Worm (Caenorhabditis elegans): Measurements from ENCODE around the gene fip-5.

Gene fip-5

DNA sequence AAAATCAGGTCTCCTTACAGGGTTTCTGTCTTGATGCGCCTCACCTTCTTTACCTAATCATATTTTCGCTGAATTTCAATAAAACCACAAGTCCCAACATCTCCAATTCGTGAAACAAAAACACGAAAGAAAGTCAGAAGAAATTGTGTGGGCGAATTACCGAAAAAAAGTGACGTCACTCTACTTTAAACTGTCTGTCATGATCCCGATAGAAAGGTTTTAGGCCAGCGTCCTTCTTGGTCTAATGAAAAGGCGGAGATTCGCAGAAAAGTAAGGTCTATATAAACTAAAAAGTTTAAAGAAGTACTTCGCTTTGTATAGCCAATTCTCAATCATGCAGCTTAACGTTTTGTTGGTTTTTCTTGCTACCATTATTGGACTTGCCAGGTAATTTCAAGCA, 3.7 kb downstream of the fip-5 start, which contains the start of gene cnc-8:
Gene cnc-8, plus strand, starts transcription at position 307 of the 400 bp plus-strand sequence.
- TF ChIP-seq alr-1 (tag; optimal IDR thresholded peaks at IDR 0.05) (no peak), peb-1 (tag; optimal IDR thresholded peaks at IDR 0.05) (no peak), nhr-21 (tag; optimal IDR thresholded peaks at IDR 0.05) (no peak), nhr-129 (tag; optimal IDR thresholded peaks at IDR 0.05) (no peak), crh-2 (tag; optimal IDR thresholded peaks at IDR 0.05) (peak; percentile 36), aly-2 (tag; optimal IDR thresholded peaks at IDR 0.05) (no peak), sma-3 (GFP tag; optimal IDR thresholded peaks at IDR 0.05) (peak; percentile 68), sma-9 (GFP tag; optimal IDR thresholded peaks at IDR 0.05) (peak; percentile 18), sma-9 (tag; optimal IDR thresholded peaks at IDR 0.05) (no peak), lin-13 (GFP tag; optimal IDR thresholded peaks at IDR 0.05) (no peak), ama-1 (optimal IDR thresholded peaks at IDR 0.05) (peak; percentile 8), zag-1 (tag; optimal IDR thresholded peaks at IDR 0.05) (no peak), elt-1 (tag; optimal IDR thresholded peaks at IDR 0.05) (no peak), ztf-1 (GFP tag; conservative IDR thresholded peaks at IDR 0.05) (no peak), nhr-25 (tag; optimal IDR thresholded peaks at IDR 0.05) (peak; percentile 61), R02D3.7 (tag; optimal IDR thresholded peaks at IDR 0.05) (no peak), mbf-1 (tag; optimal IDR thresholded peaks at IDR 0.05) (no peak), F13H6.1 (tag; optimal IDR thresholded peaks at IDR 0.05) (no peak), nhr-10 (tag; optimal IDR thresholded peaks at IDR 0.05) (no peak)

DNA sequence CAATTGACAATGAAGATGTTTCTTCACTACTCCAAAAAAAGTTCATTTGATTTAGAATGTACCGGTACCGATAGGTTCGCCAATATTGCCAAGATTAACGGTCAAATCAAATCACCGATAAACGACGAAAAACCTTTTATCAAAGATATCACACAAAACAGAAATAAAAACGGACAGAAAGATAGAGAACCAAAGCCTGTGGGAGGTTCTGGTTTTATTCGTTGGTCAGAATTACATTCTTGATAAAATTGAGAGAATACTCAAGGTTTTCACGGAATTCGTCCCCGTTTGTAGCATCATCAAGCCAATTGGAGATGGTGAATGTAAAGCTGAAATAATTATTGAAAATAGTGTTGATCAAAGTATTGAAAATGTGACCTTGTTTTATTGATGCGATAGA, 4.4 kb downstream of the fip-5 start:
- TF ChIP-seq nhr-21 (tag; optimal IDR thresholded peaks at IDR 0.05) (peak; percentile 14), mab-5 (tag; optimal IDR thresholded peaks at IDR 0.05) (no peak), unc-39 (tag; optimal IDR thresholded peaks at IDR 0.05) (no peak), crh-2 (tag; optimal IDR thresholded peaks at IDR 0.05) (no peak), R02D3.7 (tag; optimal IDR thresholded peaks at IDR 0.05) (no peak), sma-9 (GFP tag; optimal IDR thresholded peaks at IDR 0.05) (peak; percentile 69), sma-9 (tag; optimal IDR thresholded peaks at IDR 0.05) (no peak), fos-1 (tag; optimal IDR thresholded peaks at IDR 0.05) (no peak), nhr-23 (tag; optimal IDR thresholded peaks at IDR 0.05) (no peak), mdl-1 (tag; optimal IDR thresholded peaks at IDR 0.05) (no peak), F13H6.1 (tag; optimal IDR thresholded peaks at IDR 0.05) (no peak), nhr-6 (tag; optimal IDR thresholded peaks at IDR 0.05) (no peak), ztf-11 (tag; optimal IDR thresholded peaks at IDR 0.05) (no peak), nhr-12 (tag; optimal IDR thresholded peaks at IDR 0.05) (no peak), elt-1 (tag; optimal IDR thresholded peaks at IDR 0.05) (no peak)

DNA sequence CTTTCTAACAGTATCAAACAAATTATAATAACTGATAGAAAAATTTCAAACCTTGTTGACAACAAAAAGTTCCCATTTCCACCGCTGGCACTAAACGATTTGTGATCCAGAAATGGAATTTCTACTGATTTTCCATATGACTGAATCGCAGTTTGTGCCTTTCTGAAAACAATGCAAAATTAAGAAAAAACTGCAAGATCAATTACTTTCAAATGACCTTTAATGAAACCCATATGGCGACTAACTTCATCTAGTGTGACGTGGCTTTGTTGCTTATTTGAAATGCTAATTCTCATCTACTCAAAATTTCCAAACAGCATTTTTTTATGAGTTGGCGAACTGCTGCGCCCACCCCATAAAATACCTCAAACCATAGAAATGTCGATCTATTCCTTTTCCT, 5.0 kb downstream of the fip-5 start, which contains the start of gene F41E7.7:
Gene F41E7.7, plus strand, starts transcription at position 301 of the 400 bp plus-strand sequence.
- TF ChIP-seq lin-13 (GFP tag; optimal IDR thresholded peaks at IDR 0.05) (no peak), sma-3 (GFP tag; optimal IDR thresholded peaks at IDR 0.05) (no peak), ama-1 (optimal IDR thresholded peaks at IDR 0.05) (no peak), gmeb-1 (tag; optimal IDR thresholded peaks at IDR 0.05) (no peak), ztf-4 (tag; optimal IDR thresholded peaks at IDR 0.05) (no peak), lsy-2 (tag; optimal IDR thresholded peaks at IDR 0.05) (no peak), elt-1 (tag; optimal IDR thresholded peaks at IDR 0.05) (no peak), nhr-129 (tag; optimal IDR thresholded peaks at IDR 0.05) (no peak), nhr-10 (tag; optimal IDR thresholded peaks at IDR 0.05) (no peak), elt-3 (tag; optimal IDR thresholded peaks at IDR 0.05) (no peak), sem-4 (tag; optimal IDR thresholded peaks at IDR 0.05) (no peak), unc-62 (GFP tag; optimal IDR thresholded peaks at IDR 0.05) (no peak), egl-27 (tag; optimal IDR thresholded peaks at IDR 0.05) (no peak)

DNA sequence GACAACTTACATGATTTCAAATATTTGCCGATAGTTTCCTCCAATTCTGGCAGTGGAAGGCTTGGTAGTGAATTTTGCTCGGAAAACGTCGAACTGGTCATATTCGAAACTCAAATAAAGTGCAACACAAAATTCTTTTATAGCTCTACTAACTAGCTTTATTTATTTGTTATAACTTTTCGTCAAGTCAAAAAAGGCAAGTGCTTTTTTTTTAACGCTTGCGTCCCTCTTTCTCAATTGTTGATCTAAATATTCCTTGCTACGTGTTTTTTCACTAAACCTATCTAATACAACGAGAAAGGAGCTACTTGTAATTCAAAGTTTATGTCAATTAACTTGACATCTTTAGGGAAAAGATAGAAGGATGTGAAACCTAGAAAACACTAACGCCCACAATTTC, 7.8 kb downstream of the fip-5 start, which contains the start of gene F41E7.6:
Gene F41E7.6, minus strand, starts transcription at position 101 of the 400 bp plus-strand sequence.
- TF ChIP-seq sma-3 (GFP tag; optimal IDR thresholded peaks at IDR 0.05), result no peak
- TF ChIP-seq alr-1 (tag; optimal IDR thresholded peaks at IDR 0.05), result no peak
- TF ChIP-seq C34F6.9 (tag; optimal IDR thresholded peaks at IDR 0.05), result no peak
- no peak for TF ChIP-seq nhr-25 (tag; optimal IDR thresholded peaks at IDR 0.05)
- TF ChIP-seq Y55F3AM.14 (GFP tag; optimal IDR thresholded peaks at IDR 0.05), result no peak
- TF ChIP-seq dmd-4 (tag; optimal IDR thresholded peaks at IDR 0.05), result no peak
- TF ChIP-seq nhr-21 (tag; optimal IDR thresholded peaks at IDR 0.05), result no peak
- TF ChIP-seq nhr-237 (tag; optimal IDR thresholded peaks at IDR 0.05), result no peak
- no peak for TF ChIP-seq lin-11 (tag; optimal IDR thresholded peaks at IDR 0.05)
- TF ChIP-seq sem-4 (tag; optimal IDR thresholded peaks at IDR 0.05), result no peak
- no peak for TF ChIP-seq ZK546.5 (tag; optimal IDR thresholded peaks at IDR 0.05)
- TF ChIP-seq unc-62 (GFP tag; optimal IDR thresholded peaks at IDR 0.05), result no peak
- TF ChIP-seq egl-27 (tag; optimal IDR thresholded peaks at IDR 0.05), result no peak
- TF ChIP-seq nhr-23 (tag; optimal IDR thresholded peaks at IDR 0.05), result no peak
- TF ChIP-seq blmp-1 (tag; optimal IDR thresholded peaks at IDR 0.05; ENCODE audit: insufficient read depth), result no peak
- TF ChIP-seq ztf-11 (tag; optimal IDR thresholded peaks at IDR 0.05), result no peak
